Fruit fly (Drosophila melanogaster): ENCODE results near the gene NLaz.
A peak's percentile ranks its signal among the peaks of the same experiment; 100 is the strongest.

Gene NLaz

dm6 chr2L:1361771-1362632, at the start of gene NLaz (continued):
- TF ChIP-seq CG9215 (GFP tag; IDR thresholded peaks at IDR 0.05), result no peak
- TF ChIP-seq CG15073 (GFP tag; optimal IDR thresholded peaks at IDR 0.05), result no peak
- no peak for TF ChIP-seq Optix (GFP tag; IDR thresholded peaks at IDR 0.05)
- no peak for TF ChIP-seq exex (tag; optimal IDR thresholded peaks at IDR 0.05)
- peak; percentile 45; the same call in 1 of the 2 replicates for TF ChIP-seq Ada2b (GFP tag; IDR thresholded peaks at IDR 0.05)
- TF ChIP-seq jing (GFP tag; optimal IDR thresholded peaks at IDR 0.05), result no peak
- no peak for TF ChIP-seq jigr1 (GFP tag; IDR thresholded peaks at IDR 0.05)
- TF ChIP-seq Dll (GFP tag; IDR thresholded peaks at IDR 0.05; ENCODE audit: partially characterized antibody), result no peak
- TF ChIP-seq Doc2 (GFP tag; IDR thresholded peaks at IDR 0.05), result no peak
- TF ChIP-seq Oaz (GFP tag; IDR thresholded peaks at IDR 0.05), result no peak
- TF ChIP-seq bsh (GFP tag; optimal IDR thresholded peaks at IDR 0.05), result no peak
- TF ChIP-seq dmrt99B (tag; optimal IDR thresholded peaks at IDR 0.05), result peak; percentile 28
- TF ChIP-seq CG10959 (GFP tag; IDR thresholded peaks at IDR 0.05), result peak; percentile 57
- TF ChIP-seq MBD-R2 (GFP tag; IDR thresholded peaks at IDR 0.05), result no peak
- no peak for TF ChIP-seq Camta (GFP tag; optimal IDR thresholded peaks at IDR 0.05)
- TF ChIP-seq Ssrp (tag; optimal IDR thresholded peaks at IDR 0.05), result no peak
- no peak for TF ChIP-seq Abd-B (GFP tag; optimal IDR thresholded peaks at IDR 0.05)
- TF ChIP-seq yki (optimal IDR thresholded peaks at IDR 0.05), result no peak
- TF ChIP-seq tap (tag; optimal IDR thresholded peaks at IDR 0.05), result no peak
- no peak for TF ChIP-seq bigmax (GFP tag; optimal IDR thresholded peaks at IDR 0.05)
- no peak for TF ChIP-seq CG17568 (GFP tag; optimal IDR thresholded peaks at IDR 0.05)
- peak; percentile 45 for TF ChIP-seq Sox102F (GFP tag; optimal IDR thresholded peaks at IDR 0.05)
- no peak for TF ChIP-seq ara (GFP tag; IDR thresholded peaks at IDR 0.05)
- TF ChIP-seq Bteb2 (GFP tag; optimal IDR thresholded peaks at IDR 0.05), result no peak
- TF ChIP-seq dpn (GFP tag; optimal IDR thresholded peaks at IDR 0.05), result peak in 1 of 2 experiments; percentile 49
- no peak for TF ChIP-seq gro (GFP tag; optimal IDR thresholded peaks at IDR 0.05)
- no peak for TF ChIP-seq CG14965 (GFP tag; optimal IDR thresholded peaks at IDR 0.05; ENCODE audit: borderline replicate concordance)
- TF ChIP-seq CG31441 (GFP tag; IDR thresholded peaks at IDR 0.05), result no peak
- TF ChIP-seq HLHmδ (GFP tag; optimal IDR thresholded peaks at IDR 0.05), result no peak
- no peak for TF ChIP-seq CG43689 (GFP tag; IDR thresholded peaks at IDR 0.05)
- no peak for TF ChIP-seq tx (GFP tag; optimal IDR thresholded peaks at IDR 0.05)
- TF ChIP-seq CG6254 (GFP tag; optimal IDR thresholded peaks at IDR 0.05), result no peak
- TF ChIP-seq CG33213 (GFP tag; optimal IDR thresholded peaks at IDR 0.05), result peak; percentile 51
- no peak for TF ChIP-seq Taf1 (GFP tag; IDR thresholded peaks at IDR 0.05)
- TF ChIP-seq CG1792 (GFP tag; optimal IDR thresholded peaks at IDR 0.05), result no peak
- no peak for TF ChIP-seq CG2678 (tag; optimal IDR thresholded peaks at IDR 0.05)
- no peak for TF ChIP-seq CG15011 (GFP tag; optimal IDR thresholded peaks at IDR 0.05)
- no peak for TF ChIP-seq Hr78 (GFP tag; optimal IDR thresholded peaks at IDR 0.05)
- no peak for TF ChIP-seq pnt (GFP tag; optimal IDR thresholded peaks at IDR 0.05)
- TF ChIP-seq ap (GFP tag; IDR thresholded peaks at IDR 0.05), result no peak
- TF ChIP-seq CG2875 (GFP tag; optimal IDR thresholded peaks at IDR 0.05), result no peak
- TF ChIP-seq CG10274 (GFP tag; optimal IDR thresholded peaks at IDR 0.05), result no peak
- TF ChIP-seq ab (GFP tag; optimal IDR thresholded peaks at IDR 0.05), result no peak
- no peak for TF ChIP-seq Hey (tag; optimal IDR thresholded peaks at IDR 0.05)
- no peak for TF ChIP-seq Asciz (GFP tag; optimal IDR thresholded peaks at IDR 0.05)
- no peak for TF ChIP-seq CG9797 (GFP tag; optimal IDR thresholded peaks at IDR 0.05)
- TF ChIP-seq Opbp (GFP tag; IDR thresholded peaks at IDR 0.05; ENCODE audit: partially characterized antibody), result peak; percentile 44; the same call in 1 of the 3 replicates
- no peak for TF ChIP-seq D19B (GFP tag; optimal IDR thresholded peaks at IDR 0.05)
- peak; percentile 94 for TF ChIP-seq Med (GFP tag)
- TF ChIP-seq CG14441 (GFP tag; IDR thresholded peaks at IDR 0.05), result peak; percentile 57

Data from whole organism, embryonic.